Fruit fly (Drosophila melanogaster) whole organism, pupa: ENCODE data around the gene axo.

Experiments used
- CG8159 ChIP-seq: fragments of 200-800 bp; sonication (Bioruptor generic); optimal IDR thresholded peaks from 3 replicates; lab custom pipeline; 2018; ENCODE audit warnings: missing biosample characterization, mild to moderate bottlenecking, missing genetic modification characterization, moderate library complexity
- CG9948 ChIP-seq: fragments of 200-800 bp; sonication (Bioruptor generic); optimal IDR thresholded peaks from 2 replicates; lab custom pipeline; 2018; ENCODE audit warnings: missing biosample characterization, mild to moderate bottlenecking, missing genetic modification characterization, moderate library complexity
- Pif1A ChIP-seq: fragments of 200-800 bp; sonication (Bioruptor generic); optimal IDR thresholded peaks from 3 replicates; lab custom pipeline; 2016; ENCODE audit warnings: missing biosample characterization, missing genetic modification characterization
- Snoo ChIP-seq: fragments of 200-800 bp; sonication (Bioruptor generic); optimal IDR thresholded peaks from 3 replicates; lab custom pipeline; 2017; ENCODE audit warnings: missing biosample characterization, mild to moderate bottlenecking, missing genetic modification characterization, inconsistent platforms

DNA sequence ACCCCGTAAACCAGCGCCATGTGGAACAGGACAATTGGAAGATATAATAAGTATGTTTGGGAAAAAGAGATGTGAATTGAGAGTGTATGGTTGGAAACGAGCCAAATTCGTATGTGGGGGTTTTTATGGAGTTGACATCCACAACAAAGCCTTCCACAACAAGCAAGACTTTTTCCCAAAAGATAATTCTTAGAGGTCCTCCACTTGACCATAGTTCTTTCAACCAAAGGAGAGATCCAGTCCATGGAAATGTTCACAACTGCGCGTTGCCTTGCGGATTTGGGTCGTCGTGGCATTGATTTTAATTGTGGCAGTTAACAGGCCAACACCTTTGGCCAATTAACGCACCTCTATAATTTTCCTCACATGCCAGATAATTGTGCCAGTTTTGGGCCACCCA, 2.9 kb upstream of the axo start, which contains the start of gene CG18418:
- TF ChIP-seq Snoo (tag; lab: Kevin White, UChicago) (no peak), CG8159 (no peak), Pif1A (GFP tag; lab: Kevin White, UChicago) (no peak), CG9948 (no peak)
